Worm (Caenorhabditis elegans) whole organism, midembryonic: Measurements from ENCODE around the gene K02E2.11.

Source experiments
- T22C8.4 ChIP-seq: fragments of 200-800 bp; sonication (Bioruptor generic); IDR thresholded peaks from 2 replicates; pipeline ENCODE4 v1.3.6; 2022; ENCODE audit warnings: missing genetic modification characterization, missing compliant biosample characterization
- cog-1 ChIP-seq: sonication (generic microtip); optimal IDR thresholded peaks from 2 replicates; lab custom pipeline; 2016; ENCODE audit warnings: missing genetic modification characterization, missing compliant biosample characterization
- flt-1 ChIP-seq: fragments of 200-800 bp; sonication (Bioruptor generic); IDR thresholded peaks from 2 replicates; pipeline ENCODE4 v1.3.6; 2022; ENCODE audit warnings: missing genetic modification characterization, missing compliant biosample characterization
- klf-2 ChIP-seq: fragments of 200-800 bp; sonication (Bioruptor generic); conservative IDR thresholded peaks from 2 replicates; pipeline ENCODE4 v1.3.6; 2022; ENCODE audit warnings: missing genetic modification reagents, missing genetic modification characterization, missing compliant biosample characterization
- med-1 ChIP-seq: sonication (generic microtip); optimal IDR thresholded peaks from 2 replicates; lab custom pipeline; 2017; ENCODE audit warnings: missing genetic modification characterization, mild to moderate bottlenecking, missing compliant biosample characterization, antibody characterized with exemption, missing genetic modification reagents; ENCODE audit not compliant: insufficient read depth
- ref-1 ChIP-seq: fragments of 200-800 bp; sonication (Bioruptor generic); conservative IDR thresholded peaks from 2 replicates; pipeline ENCODE4 v1.3.6; 2022; ENCODE audit warnings: missing genetic modification reagents, missing genetic modification characterization, missing compliant biosample characterization
- tab-1 ChIP-seq: fragments of 200-800 bp; sonication (Bioruptor generic); IDR thresholded peaks from 2 replicates; pipeline ENCODE4 v1.3.6; 2022; ENCODE audit warnings: missing genetic modification characterization, missing compliant biosample characterization
- ztf-23 ChIP-seq: fragments of 200-800 bp; sonication (Bioruptor generic); IDR thresholded peaks from 2 replicates; pipeline ENCODE4 v1.3.6; 2022; ENCODE audit warnings: missing genetic modification reagents, missing genetic modification characterization, missing compliant biosample characterization
- ztf-29 ChIP-seq: fragments of 200-800 bp; sonication (Bioruptor generic); IDR thresholded peaks from 2 replicates; pipeline ENCODE4 v1.3.6; 2022; ENCODE audit warnings: missing genetic modification reagents, missing genetic modification characterization, missing compliant biosample characterization

K02E2.11 gene

ce11 chrV:20406817-20407216 lies 23.7 kb downstream of the K02E2.11 start:
- TF ChIP-seq flt-1 (GFP tag; lab: Robert Waterston, UW), result no peak
- TF ChIP-seq ztf-29 (GFP tag; lab: Robert Waterston, UW), result no peak
- no peak for TF ChIP-seq med-1 (GFP tag; lab: Kevin White, UChicago)
- no peak for TF ChIP-seq klf-2 (GFP tag; lab: Robert Waterston, UW)
- no peak for TF ChIP-seq tab-1 (GFP tag; lab: Robert Waterston, UW)
- TF ChIP-seq T22C8.4, result no peak
- no peak for TF ChIP-seq ztf-23 (GFP tag; lab: Robert Waterston, UW)
- TF ChIP-seq ref-1 (GFP tag; lab: Robert Waterston, UW), result no peak
- no peak for TF ChIP-seq cog-1 (tag; lab: Kevin White, UChicago)

- no peak for TF ChIP-seq T22C8.4
- no peak for TF ChIP-seq ztf-23 (GFP tag; lab: Robert Waterston, UW)
- TF ChIP-seq klf-2 (GFP tag; lab: Robert Waterston, UW), result no peak
- no peak for TF ChIP-seq med-1 (GFP tag; lab: Kevin White, UChicago)
- no peak for TF ChIP-seq ref-1 (GFP tag; lab: Robert Waterston, UW)
- TF ChIP-seq ztf-29 (GFP tag; lab: Robert Waterston, UW), result no peak
- TF ChIP-seq cog-1 (tag; lab: Kevin White, UChicago), result no peak
These were observed 25.9 kb downstream of the K02E2.11 start for ce11 chrV:20409016-20409415.

DNA sequence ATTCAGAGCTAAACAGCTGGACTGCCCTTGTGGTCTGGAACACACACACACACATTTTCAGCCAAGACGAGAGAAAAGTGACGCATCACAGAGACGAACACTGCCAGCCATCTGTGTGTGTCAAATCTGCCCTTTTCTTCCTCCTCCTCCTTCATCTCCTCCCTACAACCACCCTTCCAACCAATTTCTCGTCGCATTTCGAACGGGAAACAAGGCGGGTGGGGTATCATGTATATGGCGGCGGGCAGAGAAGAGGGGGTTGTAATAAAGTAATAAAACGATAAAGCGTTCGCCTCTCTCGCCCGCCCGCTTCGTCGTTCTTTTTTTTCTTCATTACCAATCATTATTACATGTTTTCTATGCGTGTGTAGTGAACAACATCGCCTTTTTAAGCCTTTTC lies 27.2 kb downstream of the K02E2.11 start:
- TF ChIP-seq ztf-23 (GFP tag; lab: Robert Waterston, UW), result no peak
- TF ChIP-seq tab-1 (GFP tag; lab: Robert Waterston, UW), result no peak
- no peak for TF ChIP-seq med-1 (GFP tag; lab: Kevin White, UChicago)
- TF ChIP-seq ztf-29 (GFP tag; lab: Robert Waterston, UW), result no peak
- no peak for TF ChIP-seq ref-1 (GFP tag; lab: Robert Waterston, UW)
- TF ChIP-seq T22C8.4, result no peak
- no peak for TF ChIP-seq cog-1 (tag; lab: Kevin White, UChicago)
- TF ChIP-seq flt-1 (GFP tag; lab: Robert Waterston, UW), result no peak
- no peak for TF ChIP-seq klf-2 (GFP tag; lab: Robert Waterston, UW)

ce11 chrV:20411659-20412058 lies 28.5 kb downstream of the K02E2.11 start, which contains the start of gene F53H2.3:
TSS of gene F53H2.3 (minus strand) at chrV:20411759.
- TF ChIP-seq med-1 (GFP tag; lab: Kevin White, UChicago), result no peak
- no peak for TF ChIP-seq ref-1 (GFP tag; lab: Robert Waterston, UW)
- TF ChIP-seq T22C8.4, result no peak
- TF ChIP-seq cog-1 (tag; lab: Kevin White, UChicago), result no peak
- TF ChIP-seq ztf-29 (GFP tag; lab: Robert Waterston, UW), result no peak
- TF ChIP-seq tab-1 (GFP tag; lab: Robert Waterston, UW), result no peak
- TF ChIP-seq klf-2 (GFP tag; lab: Robert Waterston, UW), result no peak
- no peak for TF ChIP-seq flt-1 (GFP tag; lab: Robert Waterston, UW)
- TF ChIP-seq ztf-23 (GFP tag; lab: Robert Waterston, UW), result no peak

DNA sequence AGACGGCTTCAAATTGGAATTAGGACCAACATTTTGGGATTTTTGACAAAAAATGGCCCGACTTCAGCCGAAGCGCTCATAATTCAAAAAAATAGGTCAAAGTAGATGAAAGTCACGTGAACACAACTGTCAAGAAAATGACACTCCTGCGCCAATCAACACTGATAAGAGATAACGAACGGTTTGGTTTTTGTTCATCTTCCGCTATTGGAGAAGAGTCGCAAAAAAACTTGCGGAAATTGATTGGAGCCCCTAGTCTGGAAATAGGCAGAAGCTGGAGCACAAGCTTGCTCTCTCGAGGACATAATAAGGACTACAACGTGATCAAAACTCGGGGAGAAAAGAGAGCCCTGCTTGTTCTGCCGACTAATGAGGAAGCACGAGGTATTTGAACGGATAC lies 29.1 kb downstream of the K02E2.11 start:
- TF ChIP-seq ref-1 (GFP tag; lab: Robert Waterston, UW), result no peak
- no peak for TF ChIP-seq cog-1 (tag; lab: Kevin White, UChicago)
- TF ChIP-seq ztf-29 (GFP tag; lab: Robert Waterston, UW), result no peak
- no peak for TF ChIP-seq flt-1 (GFP tag; lab: Robert Waterston, UW)
- TF ChIP-seq T22C8.4, result no peak

DNA sequence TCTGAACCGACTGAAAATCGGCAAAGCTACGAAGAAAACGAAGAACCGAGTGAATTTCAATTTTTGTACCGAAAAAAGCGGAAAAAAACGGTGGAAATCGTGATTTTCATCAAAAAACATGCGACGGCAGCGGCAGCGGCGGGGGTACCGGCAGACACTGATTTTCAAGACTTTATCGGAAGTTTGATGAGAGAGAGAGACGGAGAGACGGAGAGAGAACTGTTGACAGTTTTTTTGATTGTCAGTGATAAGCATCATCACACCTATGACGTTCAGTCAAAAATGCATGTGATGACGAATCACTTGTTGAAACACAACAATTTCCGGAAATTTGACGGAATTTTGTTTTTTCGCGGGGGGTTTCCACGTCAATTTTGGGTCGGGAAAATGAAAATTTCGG lies 30.3 kb downstream of the K02E2.11 start:
- TF ChIP-seq flt-1 (GFP tag; lab: Robert Waterston, UW) (no peak), ztf-23 (GFP tag; lab: Robert Waterston, UW) (no peak), tab-1 (GFP tag; lab: Robert Waterston, UW) (no peak), cog-1 (tag; lab: Kevin White, UChicago) (no peak)

- no peak for TF ChIP-seq ztf-23 (GFP tag; lab: Robert Waterston, UW)
- TF ChIP-seq ztf-29 (GFP tag; lab: Robert Waterston, UW), result no peak
- TF ChIP-seq ref-1 (GFP tag; lab: Robert Waterston, UW), result no peak
- TF ChIP-seq T22C8.4, result no peak
- no peak for TF ChIP-seq med-1 (GFP tag; lab: Kevin White, UChicago)
These were observed 30.8 kb downstream of the K02E2.11 start for ce11 chrV:20413936-20414335.

DNA sequence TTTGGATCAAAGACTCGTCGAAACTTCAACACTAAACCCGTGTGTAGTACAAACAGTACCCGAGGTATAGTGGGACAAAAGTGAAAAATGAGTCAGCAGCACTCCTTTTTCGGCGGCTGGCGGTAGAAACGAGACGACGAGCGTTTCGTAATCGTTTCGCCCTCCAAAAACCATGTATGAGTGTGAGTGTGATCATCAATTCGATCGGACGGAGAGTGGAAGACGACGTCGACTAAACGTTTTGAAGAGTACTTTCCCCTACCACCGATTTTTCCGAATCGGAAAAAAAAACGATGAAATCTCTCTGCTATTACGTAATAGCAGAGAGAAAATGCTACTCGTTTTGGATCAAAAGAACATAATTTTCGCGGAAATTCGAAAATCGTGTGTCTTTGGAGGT lies 32.3 kb downstream of the K02E2.11 start:
- TF ChIP-seq med-1 (GFP tag; lab: Kevin White, UChicago) (no peak), T22C8.4 (no peak), ztf-29 (GFP tag; lab: Robert Waterston, UW) (no peak), ref-1 (GFP tag; lab: Robert Waterston, UW) (no peak), flt-1 (GFP tag; lab: Robert Waterston, UW) (no peak), klf-2 (GFP tag; lab: Robert Waterston, UW) (no peak), cog-1 (tag; lab: Kevin White, UChicago) (no peak), tab-1 (GFP tag; lab: Robert Waterston, UW) (no peak), ztf-23 (GFP tag; lab: Robert Waterston, UW) (no peak)

DNA sequence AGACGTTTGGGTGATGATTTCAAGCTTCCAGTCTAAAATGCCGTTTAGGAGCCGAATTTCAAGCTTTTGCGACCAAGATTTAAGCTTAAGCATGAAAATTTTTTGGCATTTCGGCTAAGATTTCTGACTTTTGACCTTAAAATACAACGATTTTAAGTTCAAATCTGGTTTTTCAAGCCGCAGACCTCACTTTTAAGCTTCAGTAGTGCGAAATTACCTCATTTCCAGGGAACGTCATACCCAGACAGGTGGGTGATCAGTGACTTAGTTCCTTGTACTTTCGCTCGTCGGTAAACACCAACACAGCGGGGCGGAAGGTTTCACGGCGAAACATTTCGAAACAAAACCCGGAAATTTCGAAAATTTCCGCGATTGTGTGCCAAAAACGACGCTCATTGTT lies 33.2 kb downstream of the K02E2.11 start:
- no peak for TF ChIP-seq cog-1 (tag; lab: Kevin White, UChicago)
- no peak for TF ChIP-seq klf-2 (GFP tag; lab: Robert Waterston, UW)
- no peak for TF ChIP-seq T22C8.4
- no peak for TF ChIP-seq flt-1 (GFP tag; lab: Robert Waterston, UW)
- no peak for TF ChIP-seq ztf-23 (GFP tag; lab: Robert Waterston, UW)
- TF ChIP-seq tab-1 (GFP tag; lab: Robert Waterston, UW), result no peak
- TF ChIP-seq med-1 (GFP tag; lab: Kevin White, UChicago), result no peak
- TF ChIP-seq ztf-29 (GFP tag; lab: Robert Waterston, UW), result no peak
- TF ChIP-seq ref-1 (GFP tag; lab: Robert Waterston, UW), result no peak

ce11 chrV:20416790-20417189 lies 33.7 kb downstream of the K02E2.11 start:
- TF ChIP-seq ztf-23 (GFP tag; lab: Robert Waterston, UW), result no peak
- TF ChIP-seq klf-2 (GFP tag; lab: Robert Waterston, UW), result no peak
- TF ChIP-seq tab-1 (GFP tag; lab: Robert Waterston, UW), result no peak
- TF ChIP-seq cog-1 (tag; lab: Kevin White, UChicago), result no peak
- TF ChIP-seq ref-1 (GFP tag; lab: Robert Waterston, UW), result no peak
- no peak for TF ChIP-seq T22C8.4
- no peak for TF ChIP-seq flt-1 (GFP tag; lab: Robert Waterston, UW)
- no peak for TF ChIP-seq med-1 (GFP tag; lab: Kevin White, UChicago)
- TF ChIP-seq ztf-29 (GFP tag; lab: Robert Waterston, UW), result no peak
